Worm (Caenorhabditis elegans): ENCODE measurements around the gene acr-18.

acr-18 gene

ce11 chrV:15578386-15578785, 19.4 kb upstream of the acr-18 start, which contains the start of gene F28F8.9:
Gene F28F8.9, minus strand, starts transcription at chrV:15578673.
- TF ChIP-seq ceh-30 (tag; optimal IDR thresholded peaks at IDR 0.05) (no peak), nfya-1 (tag; optimal IDR thresholded peaks at IDR 0.05) (peak; percentile 31)

- no peak for TF ChIP-seq unc-3 (GFP tag; conservative IDR thresholded peaks at IDR 0.05)
- no peak for TF ChIP-seq unc-3 (tag; optimal IDR thresholded peaks at IDR 0.05)
- no peak for TF ChIP-seq nfya-1 (tag; optimal IDR thresholded peaks at IDR 0.05)
- no peak for TF ChIP-seq pax-1 (tag; optimal IDR thresholded peaks at IDR 0.05)
- no peak for TF ChIP-seq ceh-6 (GFP tag; optimal IDR thresholded peaks at IDR 0.05)
- no peak for TF ChIP-seq ceh-14 (tag; optimal IDR thresholded peaks at IDR 0.05)
- no peak for TF ChIP-seq ttx-3 (tag; optimal IDR thresholded peaks at IDR 0.05)
- no peak for TF ChIP-seq ceh-19 (GFP tag; optimal IDR thresholded peaks at IDR 0.05)
- TF ChIP-seq mec-3 (tag; optimal IDR thresholded peaks at IDR 0.05; ENCODE audit: borderline replicate concordance) = no peak
- no peak for TF ChIP-seq sox-2 (GFP tag; IDR thresholded peaks at IDR 0.05)
- TF ChIP-seq ceh-48 (tag; optimal IDR thresholded peaks at IDR 0.05) = no peak
- no peak for TF ChIP-seq che-1 (tag; optimal IDR thresholded peaks at IDR 0.05)
- no peak for TF ChIP-seq pat-9 (tag; optimal IDR thresholded peaks at IDR 0.05)
- TF ChIP-seq C08G9.2 (tag; optimal IDR thresholded peaks at IDR 0.05) = no peak
- no peak for TF ChIP-seq eyg-1 (tag; optimal IDR thresholded peaks at IDR 0.05)
- TF ChIP-seq ceh-24 (tag; optimal IDR thresholded peaks at IDR 0.05) = no peak
- TF ChIP-seq pha-2 (tag; optimal IDR thresholded peaks at IDR 0.05) = no peak
- no peak for TF ChIP-seq ets-4 (tag; optimal IDR thresholded peaks at IDR 0.05)
- no peak for TF ChIP-seq ceh-22 (tag; optimal IDR thresholded peaks at IDR 0.05)
- TF ChIP-seq tbx-7 (tag; optimal IDR thresholded peaks at IDR 0.05) = no peak
Observed at ce11 chrV:15577395-15577896, 18.5 kb upstream of the acr-18 start, which contains the start of gene atx-3. Gene atx-3, minus strand, starts transcription at chrV:15577445.

- TF ChIP-seq ceh-31 (tag; optimal IDR thresholded peaks at IDR 0.05) (no peak), dmd-4 (tag; optimal IDR thresholded peaks at IDR 0.05; ENCODE audit: borderline replicate concordance) (no peak), C38D4.7 (GFP tag; optimal IDR thresholded peaks at IDR 0.05) (no peak), tbx-7 (tag; optimal IDR thresholded peaks at IDR 0.05) (no peak), ceh-48 (tag; optimal IDR thresholded peaks at IDR 0.05) (no peak), madf-2 (tag; optimal IDR thresholded peaks at IDR 0.05) (no peak), ceh-19 (GFP tag; optimal IDR thresholded peaks at IDR 0.05) (no peak), hlh-13 (GFP tag; optimal IDR thresholded peaks at IDR 0.05) (no peak), K09A11.1 (tag; optimal IDR thresholded peaks at IDR 0.05; ENCODE audit: insufficient read depth) (no peak), ceh-2 (tag; optimal IDR thresholded peaks at IDR 0.05) (no peak), pha-2 (tag; optimal IDR thresholded peaks at IDR 0.05) (no peak), tbx-2 (tag; optimal IDR thresholded peaks at IDR 0.05) (no peak), lim-6 (tag; optimal IDR thresholded peaks at IDR 0.05) (no peak), odd-2 (tag; optimal IDR thresholded peaks at IDR 0.05) (no peak)
Observed at ce11 chrV:15575305-15575704, 16.4 kb upstream of the acr-18 start, which contains the start of gene mdt-28. Gene mdt-28, minus strand, starts transcription at chrV:15575405.

ce11 chrV:15572613-15573012, 13.7 kb upstream of the acr-18 start, which contains the start of gene fbxa-94:
Gene fbxa-94, plus strand, starts transcription at chrV:15572913.
- TF ChIP-seq nfya-1 (tag; optimal IDR thresholded peaks at IDR 0.05) = peak; percentile 6
- TF ChIP-seq eyg-1 (tag; optimal IDR thresholded peaks at IDR 0.05) = no peak

- no peak for TF ChIP-seq lin-11 (tag; optimal IDR thresholded peaks at IDR 0.05)
- TF ChIP-seq zip-5 (tag; optimal IDR thresholded peaks at IDR 0.05) = no peak
- TF ChIP-seq ets-4 (tag; optimal IDR thresholded peaks at IDR 0.05) = no peak
- no peak for TF ChIP-seq K02D7.2 (tag; optimal IDR thresholded peaks at IDR 0.05)
- TF ChIP-seq ceh-6 (GFP tag; optimal IDR thresholded peaks at IDR 0.05) = no peak
- TF ChIP-seq ceh-14 (tag; optimal IDR thresholded peaks at IDR 0.05) = no peak
- no peak for TF ChIP-seq ceh-48 (tag; optimal IDR thresholded peaks at IDR 0.05)
- TF ChIP-seq gmeb-2 (tag; optimal IDR thresholded peaks at IDR 0.05) = no peak
- no peak for TF ChIP-seq elt-4 (tag; optimal IDR thresholded peaks at IDR 0.05)
- TF ChIP-seq hlh-15 (tag; optimal IDR thresholded peaks at IDR 0.05) = no peak
- no peak for TF ChIP-seq hlh-13 (GFP tag; optimal IDR thresholded peaks at IDR 0.05)
- no peak for TF ChIP-seq madf-2 (tag; optimal IDR thresholded peaks at IDR 0.05)
- no peak for TF ChIP-seq unc-86 (tag; optimal IDR thresholded peaks at IDR 0.05)
- TF ChIP-seq elt-2 (tag; optimal IDR thresholded peaks at IDR 0.05) = no peak
- TF ChIP-seq ceh-34 (tag; optimal IDR thresholded peaks at IDR 0.05) = no peak
- TF ChIP-seq nhr-232 (tag; optimal IDR thresholded peaks at IDR 0.05) = no peak
- TF ChIP-seq nfya-1 (tag; optimal IDR thresholded peaks at IDR 0.05) = no peak
- TF ChIP-seq pqm-1 (tag; optimal IDR thresholded peaks at IDR 0.05) = no peak
- no peak for TF ChIP-seq fkh-10 (GFP tag; optimal IDR thresholded peaks at IDR 0.05)
- TF ChIP-seq ceh-22 (tag; optimal IDR thresholded peaks at IDR 0.05) = no peak
Observed at ce11 chrV:15571006-15571526, 12.1 kb upstream of the acr-18 start, which contains the start of gene fbxa-95. Gene fbxa-95, plus strand, starts transcription at chrV:15571476.
